Fruit fly (Drosophila melanogaster) S2 (cell line): ENCODE data around the gene CG7675.

Experiments used
- CG8478 ChIP-seq: fragments of >200 bp; optimal IDR thresholded peaks from 2 replicates; lab custom pipeline; 2018
- CTCF ChIP-seq, 2 experiments: fragments of >200 bp; optimal IDR thresholded peaks; 2 replicates each; lab custom pipeline; 2018

- TF ChIP-seq CG8478: no peak
- no peak for TF ChIP-seq CTCF (optimal IDR thresholded peaks at IDR 0.05; lab: Kevin White, UChicago)
Measured at dm6 chr3R:18389790-18390189, 8.8 kb upstream of the CG7675 start, which contains the start of gene Vha100-4.
